Worm (Caenorhabditis elegans) whole organism, mixed stage, embryonic: ENCODE data around the gene srx-86.

Experiments
- nhr-28 ChIP-seq: fragments of 150-350 bp; optimal IDR thresholded peaks from 2 replicates; lab custom pipeline; 2014; ENCODE audit warnings: missing biosample characterization, missing genetic modification characterization
- sptf-1 ChIP-seq: sonication (generic microtip); optimal IDR thresholded peaks from 2 replicates; lab custom pipeline; 2017; ENCODE audit warnings: mild to moderate bottlenecking, missing genetic modification characterization, moderate library complexity, missing compliant biosample characterization

- no peak for TF ChIP-seq nhr-28
- TF ChIP-seq sptf-1 (tag; lab: Kevin White, UChicago): no peak
Measured at ce11 chrV:11520215-11520614, 42.5 kb upstream of the srx-86 start, which contains the start of the genes C55A6.11 and C55A6.7.
